Worm (Caenorhabditis elegans) whole organism, L1 larva: Measurements from ENCODE around the gene swt-5.

Experiments used
- C04F5.9 ChIP-seq: sonication (generic microtip); optimal IDR thresholded peaks from 2 replicates; lab custom pipeline; 2016; ENCODE audit warnings: missing genetic modification characterization, missing compliant biosample characterization
- F16B12.6 ChIP-seq: fragments of 150-350 bp; optimal IDR thresholded peaks from 2 replicates; lab custom pipeline; 2014; ENCODE audit warnings: missing biosample characterization, missing genetic modification characterization
- aha-1 ChIP-seq: fragments of 150-350 bp; optimal IDR thresholded peaks from 2 replicates; lab custom pipeline; 2014; ENCODE audit warnings: missing biosample characterization, missing genetic modification characterization
- blmp-1 ChIP-seq: fragments of 150-350 bp; optimal IDR thresholded peaks from 2 replicates; lab custom pipeline; 2014; ENCODE audit warnings: missing biosample characterization, missing genetic modification characterization
- ceh-63 ChIP-seq: fragments of 200-800 bp; sonication (Bioruptor generic); optimal IDR thresholded peaks from 2 replicates; lab custom pipeline; 2018; ENCODE audit warnings: mild to moderate bottlenecking, missing genetic modification characterization, missing compliant biosample characterization
- ceh-8 ChIP-seq: fragments of 200-800 bp; sonication (Bioruptor generic); optimal IDR thresholded peaks from 2 replicates; lab custom pipeline; 2018; ENCODE audit warnings: mild to moderate bottlenecking, missing genetic modification characterization, moderate library complexity, missing compliant biosample characterization
- ceh-82 ChIP-seq, 3 experiments: fragments of 150-350 bp in 1 of 3; sonication (generic microtip) in 2 of 3; optimal IDR thresholded peaks; 2 replicates each; lab custom pipeline; 2014 to 2017; ENCODE audit warnings: missing biosample characterization in 3 of 3, missing genetic modification characterization in 3 of 3
- dpl-1 ChIP-seq, 3 experiments: fragments of 150-350 bp in 2 of 3; sonication (generic microtip) in 1 of 3; optimal IDR thresholded peaks; 2 replicates each; lab custom pipeline; 2014 to 2017; ENCODE audit warnings: missing biosample characterization in 3 of 3, missing genetic modification characterization in 3 of 3, missing genetic modification reagents in 3 of 3
- dsc-1 ChIP-seq: sonication (generic microtip); optimal IDR thresholded peaks from 2 replicates; lab custom pipeline; 2016; ENCODE audit warnings: mild to moderate bottlenecking, missing genetic modification characterization, missing compliant biosample characterization
- efl-3 ChIP-seq: fragments of 200-800 bp; sonication (Bioruptor generic); optimal IDR thresholded peaks from 2 replicates; lab custom pipeline; 2018; ENCODE audit warnings: mild to moderate bottlenecking, missing genetic modification characterization, missing compliant biosample characterization
- elt-2 ChIP-seq: sonication (generic microtip); optimal IDR thresholded peaks from 2 replicates; lab custom pipeline; 2016; ENCODE audit warnings: missing genetic modification characterization, mild to moderate bottlenecking, inconsistent platforms, missing compliant biosample characterization, missing genetic modification reagents
- elt-3 ChIP-seq, 6 experiments: fragments of 150-350 bp in 1 of 6; sonication (generic microtip); optimal IDR thresholded peaks; 2 replicates each; lab custom pipeline; 2017 to 2018; ENCODE audit warnings: missing biosample characterization in 6 of 6, missing genetic modification characterization in 6 of 6, inconsistent platforms in 1 of 6
- ets-5 ChIP-seq: fragments of 200-800 bp; sonication (Bioruptor generic); IDR thresholded peaks from 2 replicates; pipeline ENCODE4 v1.3.6; 2022; ENCODE audit warnings: missing genetic modification characterization, missing compliant biosample characterization
- fkh-4 ChIP-seq: sonication (generic microtip); optimal IDR thresholded peaks from 2 replicates; lab custom pipeline; 2016; ENCODE audit warnings: missing compliant biosample characterization, missing genetic modification characterization, borderline replicate concordance
- fkh-8 ChIP-seq: sonication (generic microtip); optimal IDR thresholded peaks from 2 replicates; lab custom pipeline; 2016; ENCODE audit warnings: mild to moderate bottlenecking, missing genetic modification characterization, missing compliant biosample characterization
- hlh-17 ChIP-seq: fragments of 200-800 bp; sonication (Bioruptor generic); optimal IDR thresholded peaks from 2 replicates; lab custom pipeline; 2018; ENCODE audit warnings: missing genetic modification characterization, mild to moderate bottlenecking, missing compliant biosample characterization, moderate library complexity, borderline replicate concordance
- hpl-2 ChIP-seq: fragments of 150-350 bp; optimal IDR thresholded peaks from 2 replicates; lab custom pipeline; 2014; ENCODE audit warnings: missing biosample characterization, missing genetic modification reagents, missing genetic modification characterization
- irx-1 ChIP-seq: sonication (generic microtip); optimal IDR thresholded peaks from 2 replicates; lab custom pipeline; 2016; ENCODE audit warnings: missing genetic modification characterization, missing compliant biosample characterization
- lin-13 ChIP-seq: fragments of 150-350 bp; optimal IDR thresholded peaks from 2 replicates; lab custom pipeline; 2014; ENCODE audit warnings: missing biosample characterization, missing genetic modification reagents, missing genetic modification characterization
- lin-15B ChIP-seq: fragments of 150-350 bp; sonication (generic microtip); optimal IDR thresholded peaks from 3 replicates; lab custom pipeline; 2014; ENCODE audit warnings: missing biosample characterization, missing genetic modification characterization
- lin-35 ChIP-seq, 2 experiments: fragments of 150-350 bp; optimal IDR thresholded peaks; 2 replicates each; lab custom pipeline; 2014; ENCODE audit warnings: missing biosample characterization in 2 of 2, missing genetic modification characterization in 2 of 2, missing genetic modification reagents in 2 of 2
- lin-39 ChIP-seq: fragments of 150-350 bp; optimal IDR thresholded peaks from 2 replicates; lab custom pipeline; 2014; ENCODE audit warnings: missing biosample characterization, missing genetic modification reagents, missing genetic modification characterization
- lsy-2 ChIP-seq, 2 experiments: fragments of 150-350 bp; optimal IDR thresholded peaks; 2 replicates each; lab custom pipeline; 2014; ENCODE audit warnings: missing biosample characterization in 2 of 2, missing genetic modification characterization in 2 of 2
- mab-9 ChIP-seq: fragments of 200-800 bp; sonication (Bioruptor generic); IDR thresholded peaks from 2 replicates; pipeline ENCODE4 v1.3.6; 2022; ENCODE audit warnings: missing genetic modification reagents, missing genetic modification characterization, missing compliant biosample characterization
- nhr-11 ChIP-seq: fragments of 150-350 bp; optimal IDR thresholded peaks from 2 replicates; lab custom pipeline; 2014; ENCODE audit warnings: missing biosample characterization, missing genetic modification characterization
- nhr-19 ChIP-seq: fragments of 200-800 bp; sonication (Bioruptor generic); conservative IDR thresholded peaks from 2 replicates; pipeline ENCODE4 v1.3.6; 2022; ENCODE audit warnings: missing genetic modification characterization, missing compliant biosample characterization
- nhr-237 ChIP-seq: fragments of 150-350 bp; optimal IDR thresholded peaks from 2 replicates; lab custom pipeline; 2014; ENCODE audit warnings: missing biosample characterization, missing genetic modification characterization
- nhr-28 ChIP-seq: fragments of 150-350 bp; optimal IDR thresholded peaks from 2 replicates; lab custom pipeline; 2014; ENCODE audit warnings: missing biosample characterization, missing genetic modification characterization
- nhr-47 ChIP-seq: sonication (generic microtip); optimal IDR thresholded peaks from 2 replicates; lab custom pipeline; 2016; ENCODE audit warnings: mild to moderate bottlenecking, missing genetic modification characterization, moderate library complexity, missing compliant biosample characterization
- nhr-77 ChIP-seq: fragments of 150-350 bp; optimal IDR thresholded peaks from 2 replicates; lab custom pipeline; 2014; ENCODE audit warnings: missing biosample characterization, missing genetic modification characterization
- nhr-84 ChIP-seq: sonication (generic microtip); optimal IDR thresholded peaks from 2 replicates; lab custom pipeline; 2017; ENCODE audit warnings: missing biosample characterization, missing genetic modification characterization
- nhr-90 ChIP-seq: sonication (generic microtip); optimal IDR thresholded peaks from 2 replicates; lab custom pipeline; 2016; ENCODE audit warnings: mild to moderate bottlenecking, missing genetic modification characterization, missing compliant biosample characterization; ENCODE audit not compliant: poor library complexity
- pag-3 ChIP-seq: sonication (generic microtip); optimal IDR thresholded peaks from 2 replicates; lab custom pipeline; 2017; ENCODE audit warnings: missing genetic modification characterization, mild to moderate bottlenecking, missing compliant biosample characterization, antibody characterized with exemption, borderline replicate concordance; ENCODE audit not compliant: insufficient read depth
- pax-3 ChIP-seq: fragments of 200-800 bp; sonication (Bioruptor generic); optimal IDR thresholded peaks from 2 replicates; lab custom pipeline; 2018; ENCODE audit warnings: mild to moderate bottlenecking, missing genetic modification characterization, moderate library complexity, missing compliant biosample characterization
- pqm-1 ChIP-seq: sonication (generic microtip); optimal IDR thresholded peaks from 3 replicates; lab custom pipeline; 2017; ENCODE audit warnings: missing biosample characterization, missing genetic modification characterization
- snpc-4 ChIP-seq: fragments of 150-350 bp; optimal IDR thresholded peaks from 2 replicates; lab custom pipeline; 2014; ENCODE audit warnings: missing biosample characterization, missing genetic modification characterization
- sox-4 ChIP-seq: sonication (generic microtip); optimal IDR thresholded peaks from 2 replicates; lab custom pipeline; 2016; ENCODE audit warnings: missing genetic modification characterization, missing compliant biosample characterization
- sptf-1 ChIP-seq: fragments of 150-350 bp; optimal IDR thresholded peaks from 2 replicates; lab custom pipeline; 2014; ENCODE audit warnings: missing biosample characterization, missing genetic modification characterization
- sup-37 ChIP-seq: fragments of 200-800 bp; sonication (Bioruptor generic); optimal IDR thresholded peaks from 2 replicates; lab custom pipeline; 2018; ENCODE audit warnings: mild to moderate bottlenecking, missing genetic modification characterization, missing compliant biosample characterization
- tbx-2 ChIP-seq: sonication (generic microtip); optimal IDR thresholded peaks from 2 replicates; lab custom pipeline; 2016; ENCODE audit warnings: missing genetic modification characterization, missing compliant biosample characterization
- tlp-1 ChIP-seq: fragments of 150-350 bp; optimal IDR thresholded peaks from 2 replicates; lab custom pipeline; 2014; ENCODE audit warnings: missing biosample characterization, missing genetic modification characterization
- unc-130 ChIP-seq: fragments of 150-350 bp; optimal IDR thresholded peaks from 2 replicates; lab custom pipeline; 2017; ENCODE audit warnings: missing biosample characterization, missing genetic modification characterization, inconsistent platforms
- unc-30 ChIP-seq: sonication (generic microtip); optimal IDR thresholded peaks from 2 replicates; lab custom pipeline; 2017; ENCODE audit warnings: missing biosample characterization, missing genetic modification characterization
- unc-62 ChIP-seq: fragments of 150-350 bp; optimal IDR thresholded peaks from 2 replicates; lab custom pipeline; 2014; ENCODE audit warnings: missing biosample characterization, missing genetic modification reagents, missing genetic modification characterization
- unc-98 ChIP-seq: fragments of 200-800 bp; sonication (Bioruptor generic); IDR thresholded peaks from 2 replicates; pipeline ENCODE4 v1.3.6; 2022; ENCODE audit warnings: missing genetic modification characterization, missing compliant biosample characterization
- xbp-1 ChIP-seq: sonication (generic microtip); optimal IDR thresholded peaks from 2 replicates; lab custom pipeline; 2016; ENCODE audit warnings: missing genetic modification characterization, missing compliant biosample characterization
- zag-1 ChIP-seq: fragments of 150-350 bp; optimal IDR thresholded peaks from 2 replicates; lab custom pipeline; 2014; ENCODE audit warnings: missing biosample characterization, missing genetic modification characterization
- ztf-11 ChIP-seq, 2 experiments: sonication (generic microtip); optimal IDR thresholded peaks; 2 replicates each; lab custom pipeline; 2016 to 2017; ENCODE audit warnings: missing genetic modification characterization in 2 of 2, missing biosample characterization in 1 of 2, missing compliant biosample characterization in 1 of 2
- ztf-4 ChIP-seq: fragments of 150-350 bp; optimal IDR thresholded peaks from 2 replicates; lab custom pipeline; 2014; ENCODE audit warnings: missing biosample characterization, missing genetic modification characterization

Gene swt-5

ce11 chrV:9546860-9547269, 45.7 kb downstream of the swt-5 start, which contains the start of gene his-37 (continued):
- TF ChIP-seq nhr-84 (tag; lab: Kevin White, UChicago) (peak; percentile 60), elt-3 (tag; optimal IDR thresholded peaks at IDR 0.05; lab: Kevin White, UChicago) (peak; percentile 78 to 99 (median 98)), ceh-82 (tag; optimal IDR thresholded peaks at IDR 0.05; lab: Kevin White, UChicago) (peak; percentile 97 to 99 (median 99)), C04F5.9 (peak; percentile 86), nhr-11 (tag; lab: Kevin White, UChicago) (peak; percentile 97), pag-3 (tag; lab: Kevin White, UChicago) (peak; percentile 17), nhr-47 (tag; lab: Kevin White, UChicago) (peak; percentile 99), ceh-8 (GFP tag; lab: Kevin White, UChicago) (peak; percentile 96), snpc-4 (tag; lab: Kevin White, UChicago) (peak; percentile 93), hpl-2 (peak; percentile 97), sox-4 (tag; lab: Kevin White, UChicago) (peak; percentile 97), tbx-2 (peak; percentile 98), ceh-63 (GFP tag; lab: Kevin White, UChicago) (peak; percentile 43), fkh-8 (tag; lab: Kevin White, UChicago) (peak; percentile 100), pax-3 (tag; lab: Kevin White, UChicago) (peak; percentile 99), aha-1 (tag; lab: Kevin White, UChicago) (peak; percentile 47), nhr-90 (tag; lab: Kevin White, UChicago) (peak; percentile 99), pqm-1 (tag; lab: Kevin White, UChicago) (peak; percentile 85), hlh-17 (no peak), ztf-11 (tag; optimal IDR thresholded peaks at IDR 0.05; lab: Kevin White, UChicago) (peak in 1 of 2 experiments; percentile 89), lin-13 (GFP tag; lab: Kevin White, UChicago) (peak; percentile 98), dsc-1 (peak; percentile 99), dpl-1 (GFP tag; optimal IDR thresholded peaks at IDR 0.05; lab: Kevin White, UChicago) (peak; percentile 83 to 89 (median 85)), fkh-4 (tag; lab: Kevin White, UChicago) (peak; percentile 79), ztf-4 (peak; percentile 98), nhr-77 (tag; lab: Kevin White, UChicago) (peak; percentile 99), F16B12.6 (tag; lab: Kevin White, UChicago) (peak; percentile 76), unc-130 (tag; lab: Kevin White, UChicago) (peak; percentile 99), lin-39 (tag; lab: Kevin White, UChicago) (peak; percentile 90), sup-37 (GFP tag; lab: Kevin White, UChicago) (peak; percentile 92), lin-15B (tag; lab: Kevin White, UChicago) (peak; percentile 92), mab-9 (GFP tag; lab: Robert Waterston, UW) (peak; percentile 93), nhr-28 (peak; percentile 65), lin-35 (GFP tag; optimal IDR thresholded peaks at IDR 0.05; lab: Kevin White, UChicago) (peak; percentile 89 to 95), efl-3 (peak; percentile 27), unc-62 (GFP tag; lab: Kevin White, UChicago) (peak; percentile 88), irx-1 (peak; percentile 95), unc-30 (tag; lab: Kevin White, UChicago) (no peak), elt-2 (tag; lab: Kevin White, UChicago) (peak; percentile 92), nhr-19 (peak; percentile 99), zag-1 (peak; percentile 91), blmp-1 (tag; lab: Kevin White, UChicago) (peak; percentile 96), sptf-1 (no peak), lsy-2 (tag; optimal IDR thresholded peaks at IDR 0.05; lab: Kevin White, UChicago) (peak; percentile 95 to 97), tlp-1 (no peak), xbp-1 (tag; lab: Kevin White, UChicago) (peak; percentile 99), ets-5 (GFP tag; lab: Robert Waterston, UW) (no peak), nhr-237 (tag; lab: Kevin White, UChicago) (peak; percentile 97), unc-98 (peak; percentile 38; the same call in 1 of the 2 replicates)
- TF ChIP-seq, all 84 proteins: peak for 76
